Fruit fly (Drosophila melanogaster) whole organism, pupa: Measurements from ENCODE around the gene Nmdar2.

Experiments used
- CG10348 ChIP-seq: fragments of 200-800 bp; sonication (Bioruptor generic); IDR thresholded peaks from 2 replicates; pipeline ENCODE4 v1.3.6; 2022; ENCODE audit warnings: missing biosample characterization, missing genetic modification characterization
- CG12605 ChIP-seq: fragments of 200-800 bp; sonication (Bioruptor generic); IDR thresholded peaks from 2 replicates; pipeline ENCODE4 v1.3.6; 2022; ENCODE audit warnings: missing biosample characterization, missing genetic modification characterization
- CG15710 ChIP-seq: fragments of 200-800 bp; sonication (Bioruptor generic); optimal IDR thresholded peaks from 2 replicates; lab custom pipeline; 2018; ENCODE audit warnings: missing biosample characterization, mild to moderate bottlenecking, missing genetic modification characterization, moderate library complexity
- CG8159 ChIP-seq: fragments of 200-800 bp; sonication (Bioruptor generic); optimal IDR thresholded peaks from 3 replicates; lab custom pipeline; 2018; ENCODE audit warnings: missing biosample characterization, mild to moderate bottlenecking, missing genetic modification characterization, moderate library complexity
- EcR ChIP-seq: fragments of 200-800 bp; sonication (Bioruptor generic); optimal IDR thresholded peaks from 3 replicates; lab custom pipeline; 2019; ENCODE audit warnings: missing biosample characterization, missing genetic modification characterization, mild to moderate bottlenecking, moderate library complexity, missing genetic modification reagents
- Ets98B ChIP-seq: fragments of 200-800 bp; sonication (Bioruptor generic); IDR thresholded peaks from 2 replicates; pipeline ENCODE4 v1.3.6; 2022; ENCODE audit warnings: missing biosample characterization, missing genetic modification characterization
- Pif1A ChIP-seq: fragments of 200-800 bp; sonication (Bioruptor generic); optimal IDR thresholded peaks from 3 replicates; lab custom pipeline; 2016; ENCODE audit warnings: missing biosample characterization, missing genetic modification characterization
- Snoo ChIP-seq: fragments of 200-800 bp; sonication (Bioruptor generic); optimal IDR thresholded peaks from 3 replicates; lab custom pipeline; 2017; ENCODE audit warnings: missing biosample characterization, mild to moderate bottlenecking, missing genetic modification characterization, inconsistent platforms
- gl ChIP-seq: fragments of 200-800 bp; sonication (Bioruptor generic); optimal IDR thresholded peaks from 2 replicates; lab custom pipeline; 2018; ENCODE audit warnings: missing biosample characterization, mild to moderate bottlenecking, missing genetic modification characterization

DNA sequence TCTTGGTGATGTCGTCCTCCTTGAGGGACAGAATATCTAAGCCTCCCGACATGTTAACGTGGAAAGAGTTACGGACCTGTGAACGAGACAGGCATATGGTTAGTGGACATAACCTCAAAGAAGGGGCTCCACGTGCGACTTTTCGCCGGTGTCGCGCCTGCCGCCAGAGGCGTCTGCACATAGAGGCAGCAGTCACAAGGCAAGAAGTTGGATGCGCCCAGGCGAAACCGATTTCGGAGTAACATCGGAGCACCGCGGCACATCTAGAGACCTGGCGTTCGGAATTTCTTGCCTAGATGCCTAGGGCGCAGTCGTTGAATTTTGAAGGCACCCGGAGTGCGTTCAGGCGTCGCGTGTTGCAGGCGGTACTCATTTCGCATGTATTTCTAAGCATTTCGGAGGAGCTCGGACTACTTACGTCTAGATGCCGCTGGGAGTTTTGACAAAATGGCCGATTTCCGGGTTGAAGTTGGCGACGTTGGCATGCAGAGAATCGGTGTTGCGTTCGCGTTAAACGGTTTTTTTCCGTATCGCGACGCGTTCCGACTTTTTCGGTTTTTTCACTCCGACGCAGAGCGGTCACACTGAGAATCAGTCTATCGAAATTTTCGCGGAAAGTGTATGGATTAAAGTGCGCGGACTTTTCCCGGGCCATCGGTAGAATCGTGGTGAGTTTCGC lies 24.6 kb downstream of the Nmdar2 start, which contains the start of the genes sta and inc:
- TF ChIP-seq EcR (GFP tag; lab: Kevin White, UChicago), result no peak
- TF ChIP-seq CG15710, result peak; percentile 38
- peak; percentile 77 for TF ChIP-seq Snoo (tag; lab: Kevin White, UChicago)
- no peak for TF ChIP-seq CG10348
- peak; percentile 43 for TF ChIP-seq CG8159 (tag; lab: Kevin White, UChicago)
- TF ChIP-seq gl (tag; lab: Kevin White, UChicago), result peak; percentile 41
- peak; percentile 30 for TF ChIP-seq Pif1A (GFP tag; lab: Kevin White, UChicago)
- peak; percentile 40; the same call in 1 of the 2 replicates for TF ChIP-seq Ets98B (GFP tag; lab: Robert Waterston, UW)
- TF ChIP-seq CG12605 (GFP tag; lab: Robert Waterston, UW), result peak; percentile 46
